1 fruit fly cellular context compared by ENCODE assay signal in genomic region chr2L:7313233-7313858, dm6.
TF ChIP-seq lines count a peak whose summit lies in the region.

No protein-coding gene starts in this region.

TF ChIP-seq in whole organism, embryonic, 481 proteins besides CTCF, POLR2A, EP300 and RAD21 (continued from another document and continues in another):
- TF ChIP-seq repo (GFP tag; optimal IDR thresholded peaks at IDR 0.05; lab: Kevin White, UChicago), result no peak
- no peak for TF ChIP-seq prd (optimal IDR thresholded peaks at IDR 0.05; lab: Kevin White, UChicago)
- TF ChIP-seq prd (GFP tag; IDR thresholded peaks at IDR 0.05; lab: Robert Waterston, UW), result peak; percentile 78
- TF ChIP-seq HLH54F (GFP tag; optimal IDR thresholded peaks at IDR 0.05; lab: Kevin White, UChicago), result no peak
- no peak for TF ChIP-seq CG30020 (tag; optimal IDR thresholded peaks at IDR 0.05; lab: Kevin White, UChicago)
- no peak for TF ChIP-seq D19B (GFP tag; optimal IDR thresholded peaks at IDR 0.05; lab: Kevin White, UChicago)
- no peak for TF ChIP-seq yki (optimal IDR thresholded peaks at IDR 0.05; lab: Kevin White, UChicago)
- TF ChIP-seq Oaz (GFP tag; IDR thresholded peaks at IDR 0.05; lab: Robert Waterston, UW), result no peak
- no peak for TF ChIP-seq Dip2 (GFP tag; IDR thresholded peaks at IDR 0.05; lab: Robert Waterston, UW)
- TF ChIP-seq ap (GFP tag; IDR thresholded peaks at IDR 0.05; lab: Robert Waterston, UW), result 0 out of 2 replicates have a peak, but pooled peaks have one; percentile 10
- TF ChIP-seq CG10267 (tag; optimal IDR thresholded peaks at IDR 0.05; lab: Kevin White, UChicago), result peak; percentile 20
- no peak for TF ChIP-seq p53 (GFP tag; optimal IDR thresholded peaks at IDR 0.05; lab: Kevin White, UChicago)
- TF ChIP-seq Rfx (GFP tag; IDR thresholded peaks at IDR 0.05; lab: Robert Waterston, UW), result no peak
- no peak for TF ChIP-seq CG6683 (GFP tag; optimal IDR thresholded peaks at IDR 0.05; lab: Kevin White, UChicago)
- TF ChIP-seq lov (optimal IDR thresholded peaks at IDR 0.05; lab: Kevin White, UChicago), result no peak
- peak; percentile 63; the same call in 1 of the 3 replicates for TF ChIP-seq lov (GFP tag; IDR thresholded peaks at IDR 0.05; lab: Robert Waterston, UW)
- TF ChIP-seq CG31441 (GFP tag; IDR thresholded peaks at IDR 0.05; lab: Robert Waterston, UW), result 0 out of 2 replicates have a peak, but pooled peaks have one; percentile 28
- no peak for TF ChIP-seq dati (GFP tag; IDR thresholded peaks at IDR 0.05; lab: Robert Waterston, UW)
- peak; percentile 93 for TF ChIP-seq sens (GFP tag; lab: Kevin White, UChicago)
- no peak for TF ChIP-seq Poxn (GFP tag; IDR thresholded peaks at IDR 0.05; lab: Robert Waterston, UW)
- no peak for TF ChIP-seq E2f2 (GFP tag; IDR thresholded peaks at IDR 0.05; lab: Robert Waterston, UW)
- TF ChIP-seq twi (tag; optimal IDR thresholded peaks at IDR 0.05; lab: Kevin White, UChicago), result no peak
- no peak for TF ChIP-seq corto (GFP tag; optimal IDR thresholded peaks at IDR 0.05; lab: Kevin White, UChicago)
- no peak for TF ChIP-seq mirr (GFP tag; optimal IDR thresholded peaks at IDR 0.05; lab: Kevin White, UChicago)
- 0 out of 2 replicates have a peak, but pooled peaks have one; percentile 34 for TF ChIP-seq E2f1 (GFP tag; IDR thresholded peaks at IDR 0.05; lab: Robert Waterston, UW)
- TF ChIP-seq chif (GFP tag; optimal IDR thresholded peaks at IDR 0.05; lab: Kevin White, UChicago), result peak in 1 of 2 experiments; percentile 39
- TF ChIP-seq fd96Cb (tag; optimal IDR thresholded peaks at IDR 0.05; lab: Kevin White, UChicago), result peak; percentile 43
- peak; percentile 52 for TF ChIP-seq CG10979 (tag; optimal IDR thresholded peaks at IDR 0.05; lab: Kevin White, UChicago)
- TF ChIP-seq nau (GFP tag; optimal IDR thresholded peaks at IDR 0.05; lab: Kevin White, UChicago), result no peak
- no peak for TF ChIP-seq Hr3 (GFP tag; optimal IDR thresholded peaks at IDR 0.05; lab: Kevin White, UChicago)
- no peak for TF ChIP-seq CG3163 (GFP tag; optimal IDR thresholded peaks at IDR 0.05; lab: Kevin White, UChicago)
- no peak for TF ChIP-seq CG12236 (GFP tag; optimal IDR thresholded peaks at IDR 0.05; lab: Kevin White, UChicago)
- TF ChIP-seq BEAF-32 (GFP tag; optimal IDR thresholded peaks at IDR 0.05; lab: Kevin White, UChicago), result no peak
- no peak for TF ChIP-seq CG6813 (GFP tag; optimal IDR thresholded peaks at IDR 0.05; lab: Kevin White, UChicago)
- TF ChIP-seq Fer3 (tag; optimal IDR thresholded peaks at IDR 0.05; lab: Kevin White, UChicago), result no peak
- TF ChIP-seq HLH4C (GFP tag; IDR thresholded peaks at IDR 0.05; lab: Robert Waterston, UW; ENCODE audit: partially characterized antibody), result no peak
- no peak for TF ChIP-seq CG18764 (GFP tag; optimal IDR thresholded peaks at IDR 0.05; lab: Kevin White, UChicago)
- no peak for TF ChIP-seq CG2678 (tag; optimal IDR thresholded peaks at IDR 0.05; lab: Kevin White, UChicago)
- TF ChIP-seq psq (GFP tag; optimal IDR thresholded peaks at IDR 0.05; lab: Kevin White, UChicago), result no peak
- TF ChIP-seq CG15601 (tag; optimal IDR thresholded peaks at IDR 0.05; lab: Kevin White, UChicago), result no peak
- no peak for TF ChIP-seq mld (GFP tag; IDR thresholded peaks at IDR 0.05; lab: Robert Waterston, UW; ENCODE audit: partially characterized antibody)
- TF ChIP-seq slp2 (GFP tag; optimal IDR thresholded peaks at IDR 0.05; lab: Kevin White, UChicago), result peak; percentile 21
- no peak for TF ChIP-seq CG11723 (GFP tag; optimal IDR thresholded peaks at IDR 0.05; lab: Kevin White, UChicago)
- peak; percentile 16 for TF ChIP-seq Chrac-16 (GFP tag; optimal IDR thresholded peaks at IDR 0.05; lab: Kevin White, UChicago)
- no peak for TF ChIP-seq ATbp (GFP tag; optimal IDR thresholded peaks at IDR 0.05; lab: Kevin White, UChicago)
- TF ChIP-seq sc (optimal IDR thresholded peaks at IDR 0.05; lab: Kevin White, UChicago), result no peak
- TF ChIP-seq sc (GFP tag; optimal IDR thresholded peaks at IDR 0.05; lab: Kevin White, UChicago), result no peak
- no peak for TF ChIP-seq CG31388 (GFP tag; optimal IDR thresholded peaks at IDR 0.05; lab: Kevin White, UChicago)
- 0 out of 3 replicates have a peak, but pooled peaks have one; percentile 36 for TF ChIP-seq CG11456 (GFP tag; IDR thresholded peaks at IDR 0.05; lab: Robert Waterston, UW)
- no peak for TF ChIP-seq Ets65A (GFP tag; lab: Kevin White, UChicago)
- TF ChIP-seq CG8281 (tag; optimal IDR thresholded peaks at IDR 0.05; lab: Kevin White, UChicago), result no peak
- TF ChIP-seq ssp (GFP tag; IDR thresholded peaks at IDR 0.05; lab: Robert Waterston, UW), result peak; percentile 24; the same call in 1 of the 2 replicates
- TF ChIP-seq sens-2 (GFP tag; IDR thresholded peaks at IDR 0.05; lab: Robert Waterston, UW), result no peak
- TF ChIP-seq Hey (tag; optimal IDR thresholded peaks at IDR 0.05; lab: Kevin White, UChicago), result no peak
- peak; percentile 46 for TF ChIP-seq nmo (GFP tag; optimal IDR thresholded peaks at IDR 0.05; lab: Kevin White, UChicago)
- no peak for TF ChIP-seq Mes4 (GFP tag; optimal IDR thresholded peaks at IDR 0.05; lab: Kevin White, UChicago)
- no peak for TF ChIP-seq CG9876 (GFP tag; optimal IDR thresholded peaks at IDR 0.05; lab: Kevin White, UChicago)
- no peak for TF ChIP-seq Bteb2 (GFP tag; optimal IDR thresholded peaks at IDR 0.05; lab: Kevin White, UChicago)
- TF ChIP-seq CG32767 (GFP tag; IDR thresholded peaks at IDR 0.05; lab: Robert Waterston, UW), result no peak
- no peak for TF ChIP-seq NfI (GFP tag; optimal IDR thresholded peaks at IDR 0.05; lab: Kevin White, UChicago)
- no peak for TF ChIP-seq CG32532 (GFP tag; IDR thresholded peaks at IDR 0.05; lab: Robert Waterston, UW)
- TF ChIP-seq Side (GFP tag; optimal IDR thresholded peaks at IDR 0.05; lab: Kevin White, UChicago), result peak; percentile 35
- no peak for TF ChIP-seq CG17802 (tag; optimal IDR thresholded peaks at IDR 0.05; lab: Kevin White, UChicago)
- no peak for TF ChIP-seq CG7372 (GFP tag; IDR thresholded peaks at IDR 0.05; lab: Robert Waterston, UW)
- TF ChIP-seq CG10431 (GFP tag; optimal IDR thresholded peaks at IDR 0.05; lab: Kevin White, UChicago), result no peak
- TF ChIP-seq CG17829 (tag; optimal IDR thresholded peaks at IDR 0.05; lab: Kevin White, UChicago), result peak; percentile 12
- TF ChIP-seq CG11093 (GFP tag; IDR thresholded peaks at IDR 0.05; lab: Robert Waterston, UW), result peak; percentile 46; the same call in 1 of the 3 replicates
- no peak for TF ChIP-seq toy (GFP tag; IDR thresholded peaks at IDR 0.05; lab: Robert Waterston, UW)
- peak; percentile 54 for TF ChIP-seq CG1603 (tag; optimal IDR thresholded peaks at IDR 0.05; lab: Kevin White, UChicago)
- no peak for TF ChIP-seq NC2β (GFP tag; optimal IDR thresholded peaks at IDR 0.05; lab: Kevin White, UChicago)
- TF ChIP-seq CG30431 (GFP tag; optimal IDR thresholded peaks at IDR 0.05; lab: Kevin White, UChicago), result no peak
- peak; percentile 18 for TF ChIP-seq CG1832 (GFP tag; optimal IDR thresholded peaks at IDR 0.05; lab: Kevin White, UChicago)
- no peak for TF ChIP-seq CG9932 (GFP tag; IDR thresholded peaks at IDR 0.05; lab: Robert Waterston, UW)
- no peak for TF ChIP-seq jigr1 (GFP tag; IDR thresholded peaks at IDR 0.05; lab: Robert Waterston, UW)
- TF ChIP-seq Vsx1 (GFP tag; optimal IDR thresholded peaks at IDR 0.05; lab: Kevin White, UChicago), result no peak
- no peak for TF ChIP-seq Max (GFP tag; optimal IDR thresholded peaks at IDR 0.05; lab: Kevin White, UChicago)
- TF ChIP-seq lilli (GFP tag; optimal IDR thresholded peaks at IDR 0.05; lab: Kevin White, UChicago), result peak; percentile 20
- TF ChIP-seq sr (GFP tag; IDR thresholded peaks at IDR 0.05; lab: Robert Waterston, UW), result no peak
- TF ChIP-seq Lim3 (GFP tag; IDR thresholded peaks at IDR 0.05; lab: Robert Waterston, UW), result no peak
- no peak for TF ChIP-seq Scr (GFP tag; IDR thresholded peaks at IDR 0.05; lab: Robert Waterston, UW; ENCODE audit: partially characterized antibody)
- TF ChIP-seq HmgZ (tag; optimal IDR thresholded peaks at IDR 0.05; lab: Kevin White, UChicago), result no peak
- peak; percentile 67; the same call in 1 of the 2 replicates for TF ChIP-seq ara (GFP tag; IDR thresholded peaks at IDR 0.05; lab: Robert Waterston, UW)
- no peak for TF ChIP-seq CG13296 (GFP tag; optimal IDR thresholded peaks at IDR 0.05; lab: Kevin White, UChicago)
- TF ChIP-seq ab (GFP tag; optimal IDR thresholded peaks at IDR 0.05; lab: Kevin White, UChicago), result no peak
- no peak for TF ChIP-seq knrl (GFP tag; IDR thresholded peaks at IDR 0.05; lab: Robert Waterston, UW; ENCODE audit: partially characterized antibody)
- no peak for TF ChIP-seq ham (GFP tag; IDR thresholded peaks at IDR 0.05; lab: Robert Waterston, UW)
- no peak for TF ChIP-seq chinmo (GFP tag; IDR thresholded peaks at IDR 0.05; lab: Robert Waterston, UW; ENCODE audit: partially characterized antibody)
- TF ChIP-seq org-1 (GFP tag; optimal IDR thresholded peaks at IDR 0.05; lab: Kevin White, UChicago), result no peak
- TF ChIP-seq CG16815 (GFP tag; optimal IDR thresholded peaks at IDR 0.05; lab: Kevin White, UChicago), result peak; percentile 55
- no peak for TF ChIP-seq Hr78 (GFP tag; optimal IDR thresholded peaks at IDR 0.05; lab: Kevin White, UChicago)
- TF ChIP-seq HHEX (GFP tag; optimal IDR thresholded peaks at IDR 0.05; lab: Kevin White, UChicago), result no peak
- no peak for TF ChIP-seq Usf (GFP tag; optimal IDR thresholded peaks at IDR 0.05; lab: Kevin White, UChicago)
- no peak for TF ChIP-seq cg (GFP tag; optimal IDR thresholded peaks at IDR 0.05; lab: Kevin White, UChicago)
- 0 out of 3 replicates have a peak, but pooled peaks have one; percentile 41 for TF ChIP-seq z (GFP tag; IDR thresholded peaks at IDR 0.05; lab: Robert Waterston, UW)
- no peak for TF ChIP-seq CG10462 (GFP tag; optimal IDR thresholded peaks at IDR 0.05; lab: Kevin White, UChicago)
- TF ChIP-seq tll (GFP tag; optimal IDR thresholded peaks at IDR 0.05; lab: Kevin White, UChicago), result no peak
- 0 out of 3 replicates have a peak, but pooled peaks have one; percentile 38 for TF ChIP-seq H15 (GFP tag; IDR thresholded peaks at IDR 0.05; lab: Robert Waterston, UW)
- no peak for TF ChIP-seq CG16813 (GFP tag; IDR thresholded peaks at IDR 0.05; lab: Robert Waterston, UW; ENCODE audit: partially characterized antibody)
- no peak for TF ChIP-seq Doc2 (GFP tag; IDR thresholded peaks at IDR 0.05; lab: Robert Waterston, UW)
- no peak for TF ChIP-seq cas (GFP tag; IDR thresholded peaks at IDR 0.05; lab: Robert Waterston, UW)
- peak; percentile 53 for TF ChIP-seq row (GFP tag; IDR thresholded peaks at IDR 0.05; lab: Robert Waterston, UW)
- TF ChIP-seq CG3995 (GFP tag; optimal IDR thresholded peaks at IDR 0.05; lab: Kevin White, UChicago), result no peak
- no peak for TF ChIP-seq sima (GFP tag; optimal IDR thresholded peaks at IDR 0.05; lab: Kevin White, UChicago)
- TF ChIP-seq CG1647 (GFP tag; optimal IDR thresholded peaks at IDR 0.05; lab: Kevin White, UChicago), result no peak
- TF ChIP-seq Fer2 (tag; optimal IDR thresholded peaks at IDR 0.05; lab: Kevin White, UChicago), result no peak
- no peak for TF ChIP-seq CG8478 (optimal IDR thresholded peaks at IDR 0.05; lab: Kevin White, UChicago)
- no peak for TF ChIP-seq CG11247 (GFP tag; IDR thresholded peaks at IDR 0.05; lab: Robert Waterston, UW)
- TF ChIP-seq CoRest (tag; optimal IDR thresholded peaks at IDR 0.05; lab: Kevin White, UChicago), result no peak
- no peak for TF ChIP-seq Neu2 (GFP tag; optimal IDR thresholded peaks at IDR 0.05; lab: Kevin White, UChicago; ENCODE audit: borderline replicate concordance)
- TF ChIP-seq CG2712 (tag; optimal IDR thresholded peaks at IDR 0.05; lab: Kevin White, UChicago), result peak; percentile 42
- no peak for TF ChIP-seq pfk (GFP tag; optimal IDR thresholded peaks at IDR 0.05; lab: Kevin White, UChicago)
- no peak for TF ChIP-seq CG3726 (GFP tag; IDR thresholded peaks at IDR 0.05; lab: Robert Waterston, UW)
- TF ChIP-seq CG33213 (GFP tag; optimal IDR thresholded peaks at IDR 0.05; lab: Kevin White, UChicago), result no peak
- TF ChIP-seq lbe (GFP tag; optimal IDR thresholded peaks at IDR 0.05; lab: Kevin White, UChicago), result no peak
- peak; percentile 37 for TF ChIP-seq gsb-n (tag; optimal IDR thresholded peaks at IDR 0.05; lab: Kevin White, UChicago)
- TF ChIP-seq NK7.1 (GFP tag; optimal IDR thresholded peaks at IDR 0.05; lab: Kevin White, UChicago), result no peak
- no peak for TF ChIP-seq danr (GFP tag; IDR thresholded peaks at IDR 0.05; lab: Robert Waterston, UW)
- TF ChIP-seq Camta (GFP tag; optimal IDR thresholded peaks at IDR 0.05; lab: Kevin White, UChicago), result peak; percentile 40
- TF ChIP-seq bbx (GFP tag; IDR thresholded peaks at IDR 0.05; lab: Robert Waterston, UW; ENCODE audit: partially characterized antibody), result no peak
- TF ChIP-seq crp (GFP tag; optimal IDR thresholded peaks at IDR 0.05; lab: Kevin White, UChicago), result no peak
- no peak for TF ChIP-seq C15 (GFP tag; IDR thresholded peaks at IDR 0.05; lab: Robert Waterston, UW)
- TF ChIP-seq Atf-2 (GFP tag; optimal IDR thresholded peaks at IDR 0.05; lab: Kevin White, UChicago), result peak; percentile 4
- TF ChIP-seq Dfd (GFP tag; optimal IDR thresholded peaks at IDR 0.05; lab: Kevin White, UChicago), result no peak
- peak; percentile 24; the same call in 1 of the 2 replicates for TF ChIP-seq seq (GFP tag; IDR thresholded peaks at IDR 0.05; lab: Robert Waterston, UW)
- TF ChIP-seq pho (GFP tag; optimal IDR thresholded peaks at IDR 0.05; lab: Kevin White, UChicago), result no peak
- no peak for TF ChIP-seq CG10209 (GFP tag; optimal IDR thresholded peaks at IDR 0.05; lab: Kevin White, UChicago)
- TF ChIP-seq PHDP (tag; optimal IDR thresholded peaks at IDR 0.05; lab: Kevin White, UChicago), result no peak
- TF ChIP-seq Bdp1 (GFP tag; optimal IDR thresholded peaks at IDR 0.05; lab: Kevin White, UChicago), result no peak
- TF ChIP-seq zfh2 (GFP tag; optimal IDR thresholded peaks at IDR 0.05; lab: Kevin White, UChicago), result no peak
- TF ChIP-seq pb (GFP tag; optimal IDR thresholded peaks at IDR 0.05; lab: Kevin White, UChicago), result no peak
- no peak for TF ChIP-seq CG15073 (GFP tag; optimal IDR thresholded peaks at IDR 0.05; lab: Kevin White, UChicago)
- TF ChIP-seq bsh (GFP tag; optimal IDR thresholded peaks at IDR 0.05; lab: Kevin White, UChicago), result peak; percentile 57 to 79
- TF ChIP-seq Sox102F (GFP tag; optimal IDR thresholded peaks at IDR 0.05; lab: Kevin White, UChicago), result peak; percentile 9
- TF ChIP-seq CG7928 (GFP tag; optimal IDR thresholded peaks at IDR 0.05; lab: Kevin White, UChicago), result no peak
- no peak for TF ChIP-seq unc-4 (GFP tag; IDR thresholded peaks at IDR 0.05; lab: Robert Waterston, UW; ENCODE audit: partially characterized antibody)
- TF ChIP-seq CG2116 (GFP tag; optimal IDR thresholded peaks at IDR 0.05; lab: Kevin White, UChicago), result no peak
- peak; percentile 52 for TF ChIP-seq CG9727 (GFP tag; optimal IDR thresholded peaks at IDR 0.05; lab: Kevin White, UChicago)
